Fruit fly (Drosophila melanogaster) whole organism, embryonic: ENCODE results near the gene kri.
A peak's percentile ranks its signal among the peaks of the same experiment; 100 is the strongest.

Experiments
- Adf1 ChIP-seq: fragments of 200-800 bp; sonication (Bioruptor generic); IDR thresholded peaks from 2 replicates; pipeline ENCODE4 v1.3.6; 2022; ENCODE audit warnings: missing biosample characterization, missing genetic modification characterization
- Antp ChIP-seq: fragments of 200-800 bp; sonication (Bioruptor generic); optimal IDR thresholded peaks from 3 replicates; lab custom pipeline; 2016; ENCODE audit warnings: missing biosample characterization, missing genetic modification characterization
- Bgb ChIP-seq: fragments of 200-800 bp; sonication (Bioruptor generic); IDR thresholded peaks from 2 replicates; pipeline ENCODE4 v1.3.6; 2022; ENCODE audit warnings: missing biosample characterization, missing genetic modification characterization; ENCODE audit not compliant: partially characterized antibody
- CG11085 ChIP-seq: fragments of 200-800 bp; sonication (Bioruptor generic); IDR thresholded peaks from 2 replicates; pipeline ENCODE4 v1.3.6; 2022; ENCODE audit warnings: missing biosample characterization, missing genetic modification characterization
- CG12071 ChIP-seq: fragments of 200-800 bp; sonication (Bioruptor generic); optimal IDR thresholded peaks from 3 replicates; lab custom pipeline; 2018; ENCODE audit warnings: missing biosample characterization, mild to moderate bottlenecking, missing genetic modification characterization
- CG14014 ChIP-seq: fragments of 200-800 bp; sonication (Bioruptor generic); IDR thresholded peaks from 2 replicates; pipeline ENCODE4 v1.3.6; 2022; ENCODE audit warnings: missing biosample characterization, missing genetic modification characterization
- CG15479 ChIP-seq: fragments of 200-800 bp; sonication (Bioruptor generic); optimal IDR thresholded peaks from 3 replicates; lab custom pipeline; 2019; ENCODE audit warnings: missing biosample characterization, mild to moderate bottlenecking, missing genetic modification characterization, moderate library complexity
- CG15514 ChIP-seq: fragments of 200-800 bp; sonication (Bioruptor generic); optimal IDR thresholded peaks from 3 replicates; lab custom pipeline; 2017; ENCODE audit warnings: missing biosample characterization, missing genetic modification characterization, mild to moderate bottlenecking, moderate library complexity, missing genetic modification reagents
- CG1602 ChIP-seq: fragments of 200-800 bp; sonication (Bioruptor generic); optimal IDR thresholded peaks from 3 replicates; lab custom pipeline; 2016; ENCODE audit warnings: missing biosample characterization, missing genetic modification characterization
- CG17186 ChIP-seq: fragments of 200-800 bp; sonication (Bioruptor generic); optimal IDR thresholded peaks from 3 replicates; lab custom pipeline; 2017; ENCODE audit warnings: missing biosample characterization, missing genetic modification reagents, missing genetic modification characterization
- CG17802 ChIP-seq: fragments of 200-800 bp; sonication (Bioruptor generic); optimal IDR thresholded peaks from 2 replicates; lab custom pipeline; 2018; ENCODE audit warnings: missing biosample characterization, mild to moderate bottlenecking, missing genetic modification characterization, moderate library complexity
- CG17912 ChIP-seq: fragments of 200-800 bp; sonication (Bioruptor generic); optimal IDR thresholded peaks from 2 replicates; lab custom pipeline; 2018; ENCODE audit warnings: missing biosample characterization, mild to moderate bottlenecking, missing genetic modification characterization
- CG2678 ChIP-seq: fragments of 200-800 bp; sonication (Bioruptor generic); optimal IDR thresholded peaks from 3 replicates; lab custom pipeline; 2019; ENCODE audit warnings: missing biosample characterization, mild to moderate bottlenecking, missing genetic modification characterization, moderate library complexity
- CG31365 ChIP-seq: fragments of 200-800 bp; sonication (Bioruptor generic); optimal IDR thresholded peaks from 2 replicates; lab custom pipeline; 2018; ENCODE audit warnings: missing biosample characterization, mild to moderate bottlenecking, missing genetic modification characterization
- CG34224 ChIP-seq: fragments of 200-800 bp; sonication (Bioruptor generic); IDR thresholded peaks from 3 replicates; pipeline ENCODE4 v1.3.6; 2022; ENCODE audit warnings: missing biosample characterization, missing genetic modification characterization; ENCODE audit not compliant: partially characterized antibody
- CG4730 ChIP-seq: fragments of 200-800 bp; sonication (Bioruptor generic); IDR thresholded peaks from 2 replicates; pipeline ENCODE4 v1.3.6; 2022; ENCODE audit warnings: missing biosample characterization, missing genetic modification characterization
- CG4820 ChIP-seq: fragments of 200-800 bp; sonication (Bioruptor generic); optimal IDR thresholded peaks from 3 replicates; lab custom pipeline; 2016; ENCODE audit warnings: missing biosample characterization, missing genetic modification characterization
- CG5245 ChIP-seq: fragments of 200-800 bp; sonication (Bioruptor generic); optimal IDR thresholded peaks from 3 replicates; lab custom pipeline; 2016; ENCODE audit warnings: missing biosample characterization, missing genetic modification characterization
- CG6272 ChIP-seq: fragments of 200-800 bp; sonication (Bioruptor generic); IDR thresholded peaks from 2 replicates; pipeline ENCODE4 v1.3.6; 2022; ENCODE audit warnings: missing biosample characterization, missing genetic modification characterization
- Dp ChIP-seq: fragments of 200-800 bp; sonication (Bioruptor generic); optimal IDR thresholded peaks from 2 replicates; lab custom pipeline; 2018; ENCODE audit warnings: missing biosample characterization, mild to moderate bottlenecking, missing genetic modification characterization, moderate library complexity
- Ets65A ChIP-seq: fragments of 200-800 bp; sonication (Bioruptor generic); peaks from one replicate; lab custom pipeline; 2016; ENCODE audit warnings: missing biosample characterization, missing genetic modification characterization
- HLH3B ChIP-seq: fragments of 200-800 bp; sonication (Bioruptor generic); IDR thresholded peaks from 2 replicates; pipeline ENCODE4 v1.3.6; 2022; ENCODE audit warnings: missing biosample characterization, missing genetic modification characterization
- Meics ChIP-seq: fragments of 200-800 bp; sonication (Bioruptor generic); optimal IDR thresholded peaks from 2 replicates; lab custom pipeline; 2017; ENCODE audit warnings: missing biosample characterization, mild to moderate bottlenecking, missing genetic modification characterization
- Myb ChIP-seq: fragments of 200-800 bp; sonication (Bioruptor generic); optimal IDR thresholded peaks from 2 replicates; lab custom pipeline; 2016; ENCODE audit warnings: missing biosample characterization, missing genetic modification characterization
- Optix ChIP-seq: fragments of 200-800 bp; sonication (Bioruptor generic); IDR thresholded peaks from 3 replicates; pipeline ENCODE4 v1.3.6; 2022; ENCODE audit warnings: missing biosample characterization, missing genetic modification characterization
- PHDP ChIP-seq: fragments of 200-800 bp; sonication (Bioruptor generic); optimal IDR thresholded peaks from 3 replicates; lab custom pipeline; 2018; ENCODE audit warnings: missing biosample characterization, mild to moderate bottlenecking, missing genetic modification characterization, moderate library complexity
- Spps ChIP-seq: fragments of 200-800 bp; sonication (Bioruptor generic); optimal IDR thresholded peaks from 2 replicates; lab custom pipeline; 2018; ENCODE audit warnings: missing biosample characterization, mild to moderate bottlenecking, missing genetic modification characterization
- Ssrp ChIP-seq: fragments of 200-800 bp; sonication (Bioruptor generic); optimal IDR thresholded peaks from 2 replicates; lab custom pipeline; 2018; ENCODE audit warnings: missing biosample characterization, mild to moderate bottlenecking, missing genetic modification characterization, moderate library complexity
- TFAM ChIP-seq: fragments of 200-800 bp; sonication (Bioruptor generic); optimal IDR thresholded peaks from 2 replicates; lab custom pipeline; 2017; ENCODE audit warnings: missing biosample characterization, missing genetic modification characterization, inconsistent platforms
- Tbp ChIP-seq: fragments of >200 bp; optimal IDR thresholded peaks from 2 replicates; lab custom pipeline; 2018; ENCODE audit warnings: missing biosample characterization, missing genetic modification characterization
- Trl ChIP-seq, 3 experiments: fragments of >200 bp in 2 of 3; fragments of 200-800 bp in 1 of 3; sonication (Bioruptor generic) in 1 of 3; optimal IDR thresholded peaks; 2 replicates in 1 of 3; 3 replicates in 2 of 3; lab custom pipeline; 2016 to 2017; ENCODE audit warnings: missing biosample characterization in 1 of 3, missing genetic modification characterization in 1 of 3
- Vsx1 ChIP-seq: fragments of 200-800 bp; sonication (Bioruptor generic); optimal IDR thresholded peaks from 2 replicates; lab custom pipeline; 2017; ENCODE audit warnings: missing biosample characterization, mild to moderate bottlenecking, missing genetic modification characterization, missing genetic modification reagents
- Xbp1 ChIP-seq: fragments of 200-800 bp; sonication (Bioruptor generic); optimal IDR thresholded peaks from 3 replicates; lab custom pipeline; 2016; ENCODE audit warnings: missing biosample characterization, mild to moderate bottlenecking, missing genetic modification characterization
- Xrp1 ChIP-seq: fragments of 200-800 bp; sonication (Bioruptor generic); IDR thresholded peaks from 2 replicates; pipeline ENCODE4 v1.3.6; 2022; ENCODE audit warnings: missing biosample characterization, missing genetic modification characterization
- bsh ChIP-seq, 2 experiments: fragments of 200-800 bp; sonication (Bioruptor generic); optimal IDR thresholded peaks; 2 replicates each; lab custom pipeline; 2017 to 2018; ENCODE audit warnings: mild to moderate bottlenecking in 2 of 2, missing biosample characterization in 2 of 2, missing genetic modification characterization in 2 of 2, moderate library complexity in 1 of 2
- dati ChIP-seq: fragments of 200-800 bp; sonication (Bioruptor generic); IDR thresholded peaks from 2 replicates; pipeline ENCODE4 v1.3.6; 2022; ENCODE audit warnings: missing biosample characterization, missing genetic modification characterization
- dmrt11E ChIP-seq: fragments of 200-800 bp; sonication (Bioruptor generic); optimal IDR thresholded peaks from 3 replicates; lab custom pipeline; 2018; ENCODE audit warnings: missing biosample characterization, mild to moderate bottlenecking, missing genetic modification characterization, moderate library complexity
- fd96Cb ChIP-seq: fragments of 200-800 bp; sonication (Bioruptor generic); optimal IDR thresholded peaks from 2 replicates; lab custom pipeline; 2018; ENCODE audit warnings: missing biosample characterization, mild to moderate bottlenecking, missing genetic modification characterization, moderate library complexity
- grau ChIP-seq: fragments of 200-800 bp; optimal IDR thresholded peaks from 3 replicates; lab custom pipeline; 2019; ENCODE audit warnings: missing biosample characterization, mild to moderate bottlenecking, missing genetic modification characterization, moderate library complexity
- grn ChIP-seq: fragments of 200-800 bp; sonication (Bioruptor generic); optimal IDR thresholded peaks from 3 replicates; lab custom pipeline; 2017; ENCODE audit warnings: missing biosample characterization, missing genetic modification characterization
- her ChIP-seq: fragments of 200-800 bp; sonication (Bioruptor generic); optimal IDR thresholded peaks from 2 replicates; lab custom pipeline; 2016; ENCODE audit warnings: missing biosample characterization, missing genetic modification characterization
- hth ChIP-seq: fragments of >200 bp; optimal IDR thresholded peaks from 2 replicates; lab custom pipeline; 2017; ENCODE audit warnings: inconsistent platforms
- ind ChIP-seq: fragments of 200-800 bp; sonication (Bioruptor generic); optimal IDR thresholded peaks from 3 replicates; lab custom pipeline; 2016; ENCODE audit warnings: missing biosample characterization, missing genetic modification characterization
- ken ChIP-seq: fragments of 200-800 bp; sonication (Bioruptor generic); IDR thresholded peaks from 3 replicates; pipeline ENCODE4 v1.3.6; 2022; ENCODE audit warnings: missing biosample characterization, missing genetic modification characterization
- kni ChIP-seq: fragments of 200-800 bp; sonication (Bioruptor generic); optimal IDR thresholded peaks from 3 replicates; lab custom pipeline; 2017; ENCODE audit warnings: mild to moderate bottlenecking, missing biosample characterization, missing genetic modification reagents, missing genetic modification characterization
- onecut ChIP-seq: fragments of 200-800 bp; sonication (Bioruptor generic); IDR thresholded peaks from 2 replicates; pipeline ENCODE4 v1.3.6; 2022; ENCODE audit warnings: missing biosample characterization, missing genetic modification characterization
- ranshi ChIP-seq: fragments of 200-800 bp; sonication (Bioruptor generic); IDR thresholded peaks from 2 replicates; pipeline ENCODE4 v1.3.6; 2022; ENCODE audit warnings: missing biosample characterization, missing genetic modification characterization
- rib ChIP-seq: fragments of 200-800 bp; sonication (Bioruptor generic); IDR thresholded peaks from 2 replicates; pipeline ENCODE4 v1.3.6; 2022; ENCODE audit warnings: missing biosample characterization, missing genetic modification characterization
- so ChIP-seq: fragments of 200-800 bp; sonication (Bioruptor generic); IDR thresholded peaks from 3 replicates; pipeline ENCODE4 v1.3.6; 2022; ENCODE audit warnings: missing biosample characterization, missing genetic modification characterization
- sug ChIP-seq: fragments of 200-800 bp; optimal IDR thresholded peaks from 2 replicates; lab custom pipeline; 2019; ENCODE audit warnings: missing biosample characterization, mild to moderate bottlenecking, missing genetic modification characterization, moderate library complexity
- trem ChIP-seq: fragments of 200-800 bp; optimal IDR thresholded peaks from 3 replicates; lab custom pipeline; 2019; ENCODE audit warnings: missing biosample characterization, mild to moderate bottlenecking, missing genetic modification characterization, moderate library complexity
- vvl ChIP-seq: fragments of 200-800 bp; sonication (Bioruptor generic); IDR thresholded peaks from 2 replicates; pipeline ENCODE4 v1.3.6; 2022; ENCODE audit warnings: missing biosample characterization, missing genetic modification characterization

Gene kri

DNA sequence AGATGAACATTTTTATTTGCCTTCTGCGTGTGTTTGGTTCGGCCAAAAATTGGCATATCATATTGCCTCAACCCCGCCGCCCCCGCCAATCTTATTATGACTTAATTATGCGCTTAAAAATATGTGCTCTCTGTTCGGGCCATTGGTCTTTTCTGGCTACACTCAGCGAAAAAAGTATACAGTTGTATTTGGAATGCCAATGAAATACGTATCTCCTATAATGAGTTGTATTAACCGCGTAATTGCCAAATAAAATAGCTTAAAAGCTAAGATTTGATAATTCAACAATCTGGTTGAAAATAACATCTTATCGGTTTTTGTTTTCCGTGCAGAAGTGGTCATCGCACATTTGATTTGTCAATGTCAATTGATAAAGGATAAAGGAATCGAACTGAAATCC, 9.3 kb downstream of the kri start (continued):
- TF ChIP-seq Ssrp (no peak), trem (tag; lab: Kevin White, UChicago) (no peak), CG31365 (tag; lab: Kevin White, UChicago) (no peak), CG17802 (tag; lab: Kevin White, UChicago) (no peak), Trl (optimal IDR thresholded peaks at IDR 0.05; lab: Kevin White, UChicago) (no peak), Trl (GFP tag; optimal IDR thresholded peaks at IDR 0.05; lab: Kevin White, UChicago) (peak; percentile 33), Spps (tag; lab: Kevin White, UChicago) (no peak), Antp (GFP tag; lab: Kevin White, UChicago) (no peak), CG12071 (GFP tag; lab: Kevin White, UChicago) (no peak), Meics (peak; percentile 3), ken (no peak), dmrt11E (tag; lab: Kevin White, UChicago) (peak; percentile 7), CG15479 (no peak), grn (no peak), Optix (no peak), CG17186 (GFP tag; lab: Kevin White, UChicago) (no peak), vvl (GFP tag; lab: Robert Waterston, UW) (peak; percentile 27; the same call in 1 of the 2 replicates), Myb (GFP tag; lab: Kevin White, UChicago) (no peak), CG17912 (GFP tag; lab: Kevin White, UChicago) (no peak), Dp (GFP tag; lab: Kevin White, UChicago) (no peak), CG1602 (no peak), dati (GFP tag; lab: Robert Waterston, UW) (no peak), kni (GFP tag; lab: Kevin White, UChicago) (no peak), CG5245 (GFP tag; lab: Kevin White, UChicago) (no peak), Tbp (GFP tag; lab: Kevin White, UChicago) (no peak), CG4820 (GFP tag; lab: Kevin White, UChicago) (no peak), CG6272 (no peak), CG2678 (peak; percentile 30), CG15514 (GFP tag; lab: Kevin White, UChicago) (peak; percentile 18), sug (no peak), Vsx1 (GFP tag; lab: Kevin White, UChicago) (no peak), so (peak; percentile 23; the same call in 1 of the 3 replicates), bsh (GFP tag; optimal IDR thresholded peaks at IDR 0.05; lab: Kevin White, UChicago) (peak in 1 of 2 experiments; percentile 4), Bgb (GFP tag; lab: Robert Waterston, UW) (no peak), CG4730 (GFP tag; lab: Robert Waterston, UW) (0 out of 2 replicates have a peak, but pooled peaks have one; percentile 10), PHDP (tag; lab: Kevin White, UChicago) (peak; percentile 19), Xrp1 (no peak; the same call in 1 of the 2 replicates), rib (GFP tag; lab: Robert Waterston, UW) (no peak), Adf1 (GFP tag; lab: Robert Waterston, UW) (no peak), her (GFP tag; lab: Kevin White, UChicago) (no peak), fd96Cb (no peak), Ets65A (GFP tag; lab: Kevin White, UChicago) (peak; percentile 87), CG14014 (0 out of 2 replicates have a peak, but pooled peaks have one; percentile 5), ind (GFP tag; lab: Kevin White, UChicago) (no peak), HLH3B (GFP tag; lab: Robert Waterston, UW) (no peak), ranshi (GFP tag; lab: Robert Waterston, UW) (no peak), TFAM (no peak), grau (peak; percentile 7), hth (lab: Kevin White, UChicago) (no peak), CG11085 (GFP tag; lab: Robert Waterston, UW) (no peak), Xbp1 (GFP tag; lab: Kevin White, UChicago) (peak; percentile 28), onecut (GFP tag; lab: Robert Waterston, UW) (no peak), CG34224 (GFP tag; lab: Robert Waterston, UW) (no peak)
